Fruit fly (Drosophila melanogaster) whole organism, prepupa: ENCODE measurements around the gene Iris.

ENCODE experiments used
- Blimp-1 ChIP-seq: fragments of 200-800 bp; sonication (Bioruptor generic); optimal IDR thresholded peaks from 3 replicates; lab custom pipeline; 2017; ENCODE audit warnings: missing biosample characterization, missing genetic modification characterization, mild to moderate bottlenecking, moderate library complexity, missing genetic modification reagents
- CG11294 ChIP-seq: fragments of 200-800 bp; sonication (Bioruptor generic); IDR thresholded peaks from 2 replicates; pipeline ENCODE4 v1.3.6; 2022; ENCODE audit warnings: missing biosample characterization, missing genetic modification characterization
- CG11762 ChIP-seq: fragments of 200-800 bp; sonication (Bioruptor generic); optimal IDR thresholded peaks from 3 replicates; lab custom pipeline; 2016; ENCODE audit warnings: missing biosample characterization, missing genetic modification characterization; ENCODE audit not compliant: insufficient read depth
- CG16779 ChIP-seq: fragments of 200-800 bp; sonication (Bioruptor generic); optimal IDR thresholded peaks from 3 replicates; lab custom pipeline; 2017; ENCODE audit warnings: missing biosample characterization, mild to moderate bottlenecking, missing genetic modification characterization
- CG34406 ChIP-seq: fragments of 200-800 bp; sonication (Bioruptor generic); optimal IDR thresholded peaks from 3 replicates; lab custom pipeline; 2016; ENCODE audit warnings: missing biosample characterization, missing genetic modification characterization
- CG3919 ChIP-seq: fragments of 200-800 bp; sonication (Bioruptor generic); optimal IDR thresholded peaks from 3 replicates; lab custom pipeline; 2016; ENCODE audit warnings: missing biosample characterization, missing genetic modification characterization
- CG4318 ChIP-seq: fragments of 200-800 bp; sonication (Bioruptor generic); optimal IDR thresholded peaks from 3 replicates; lab custom pipeline; 2017; ENCODE audit warnings: missing biosample characterization, mild to moderate bottlenecking, missing genetic modification characterization
- Lpt ChIP-seq: fragments of 200-800 bp; sonication (Bioruptor generic); optimal IDR thresholded peaks from 3 replicates; lab custom pipeline; 2016; ENCODE audit warnings: missing biosample characterization, missing genetic modification characterization
- Smox ChIP-seq: fragments of 200-800 bp; sonication (Bioruptor generic); optimal IDR thresholded peaks from 3 replicates; lab custom pipeline; 2016; ENCODE audit warnings: missing biosample characterization, missing genetic modification characterization
- Sox102F ChIP-seq: fragments of 200-800 bp; sonication (Bioruptor generic); optimal IDR thresholded peaks from 2 replicates; lab custom pipeline; 2016; ENCODE audit warnings: missing biosample characterization, mild to moderate bottlenecking, missing genetic modification characterization
- pdm3 ChIP-seq: fragments of 200-800 bp; sonication (Bioruptor generic); optimal IDR thresholded peaks from 3 replicates; lab custom pipeline; 2016; ENCODE audit warnings: missing biosample characterization, missing genetic modification characterization
- spab ChIP-seq: fragments of 200-800 bp; sonication (Bioruptor generic); optimal IDR thresholded peaks from 2 replicates; lab custom pipeline; 2017; ENCODE audit warnings: missing biosample characterization, mild to moderate bottlenecking, missing genetic modification characterization, missing genetic modification reagents
- ss ChIP-seq, 2 experiments: fragments of 200-800 bp; sonication (Bioruptor generic); optimal IDR thresholded peaks; 2 replicates in 1 of 2; 3 replicates in 1 of 2; lab custom pipeline; 2017 to 2018; ENCODE audit warnings: mild to moderate bottlenecking in 2 of 2, missing biosample characterization in 2 of 2, missing genetic modification characterization in 2 of 2, moderate library complexity in 1 of 2
- topi ChIP-seq: fragments of 200-800 bp; sonication (Bioruptor generic); optimal IDR thresholded peaks from 3 replicates; lab custom pipeline; 2016; ENCODE audit warnings: missing biosample characterization, missing genetic modification characterization

DNA sequence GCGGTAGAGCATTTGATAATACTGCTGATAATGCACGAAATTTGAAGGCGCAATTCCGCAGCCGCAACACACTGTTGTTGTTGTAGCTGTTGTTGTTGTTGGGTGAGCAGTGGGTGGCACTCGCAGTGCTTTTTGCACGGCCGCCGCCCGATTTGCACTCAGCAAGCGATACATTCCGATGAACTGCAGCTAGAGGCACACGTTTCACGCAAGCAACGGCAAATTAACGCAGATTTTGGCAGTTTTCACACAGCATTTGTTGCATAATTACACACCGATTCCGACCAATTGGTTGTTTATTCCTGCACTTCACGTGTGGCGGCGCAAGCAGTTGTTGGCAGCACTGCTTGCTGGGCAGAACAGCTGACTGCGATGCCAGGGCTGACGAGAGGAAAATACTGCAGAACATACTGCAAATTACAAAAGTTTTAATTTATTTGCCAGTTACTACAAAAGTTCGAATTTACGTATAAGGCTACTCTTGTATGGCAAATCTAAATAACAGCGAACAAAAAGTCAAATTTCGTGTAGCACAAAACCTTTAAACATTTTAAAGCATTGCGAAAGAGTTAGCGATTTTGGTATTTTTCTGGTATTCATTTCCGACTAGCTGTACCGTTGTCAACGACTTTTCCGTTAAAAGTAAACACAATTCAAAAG is 25.7 kb downstream of the Iris start, which contains the start of the genes PolrMT and CG14339:
- TF ChIP-seq Blimp-1 (GFP tag; lab: Kevin White, UChicago) (no peak), CG11762 (GFP tag; lab: Kevin White, UChicago) (no peak), pdm3 (GFP tag; lab: Kevin White, UChicago) (no peak), topi (GFP tag; lab: Kevin White, UChicago) (no peak), Lpt (GFP tag; lab: Kevin White, UChicago) (no peak), CG3919 (GFP tag; lab: Kevin White, UChicago) (no peak), ss (GFP tag; optimal IDR thresholded peaks at IDR 0.05; lab: Kevin White, UChicago) (no peak), spab (GFP tag; lab: Kevin White, UChicago) (no peak), Smox (GFP tag; lab: Kevin White, UChicago) (no peak), CG16779 (no peak), Sox102F (no peak), CG11294 (no peak), CG4318 (GFP tag; lab: Kevin White, UChicago) (no peak), CG34406 (no peak)
